Worm (Caenorhabditis elegans): ENCODE measurements around the gene T16A1.4.

The T16A1.4 gene

DNA sequence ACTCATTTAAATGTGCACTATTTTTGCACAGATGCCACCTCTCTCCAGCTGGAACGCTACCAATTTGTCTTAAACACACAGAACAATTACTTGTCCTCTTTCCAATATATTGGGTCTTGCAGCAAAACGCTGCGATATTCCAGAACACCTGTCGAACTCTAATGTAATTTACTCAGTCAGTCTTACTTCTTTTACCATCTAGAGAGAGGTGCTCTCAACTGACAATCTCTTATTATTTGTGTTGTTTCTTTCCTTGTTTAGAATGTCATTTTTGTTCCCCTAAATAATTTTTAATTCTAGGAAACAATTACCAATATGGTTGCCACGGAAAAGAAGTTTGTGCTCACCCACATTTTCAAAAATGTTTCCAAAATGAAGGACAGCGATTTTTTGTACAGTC lies 49.4 kb downstream of the T16A1.4 start, which contains the start of gene sdz-28:
TSS of gene sdz-28 (plus strand) at position 301 of the 400 bp plus-strand sequence.
- TF ChIP-seq nhr-77 (tag; optimal IDR thresholded peaks at IDR 0.05) = no peak
- no peak for TF ChIP-seq zag-1 (tag; optimal IDR thresholded peaks at IDR 0.05)
- TF ChIP-seq cey-2 (tag; optimal IDR thresholded peaks at IDR 0.05; ENCODE audit: borderline replicate concordance, insufficient read depth) = no peak
- no peak for TF ChIP-seq zfp-2 (tag; optimal IDR thresholded peaks at IDR 0.05)
- no peak for TF ChIP-seq egl-27 (tag; optimal IDR thresholded peaks at IDR 0.05)
- TF ChIP-seq hif-1 (tag; optimal IDR thresholded peaks at IDR 0.05) = no peak
